Worm (Caenorhabditis elegans) whole organism, midembryonic: ENCODE measurements around the gene hrpu-2.

ENCODE experiments used
- flt-1 ChIP-seq: fragments of 200-800 bp; sonication (Bioruptor generic); IDR thresholded peaks from 2 replicates; pipeline ENCODE4 v1.3.6; 2022; ENCODE audit warnings: missing genetic modification characterization, missing compliant biosample characterization
- klf-2 ChIP-seq: fragments of 200-800 bp; sonication (Bioruptor generic); conservative IDR thresholded peaks from 2 replicates; pipeline ENCODE4 v1.3.6; 2022; ENCODE audit warnings: missing genetic modification reagents, missing genetic modification characterization, missing compliant biosample characterization
- ztf-23 ChIP-seq: fragments of 200-800 bp; sonication (Bioruptor generic); IDR thresholded peaks from 2 replicates; pipeline ENCODE4 v1.3.6; 2022; ENCODE audit warnings: missing genetic modification reagents, missing genetic modification characterization, missing compliant biosample characterization

DNA sequence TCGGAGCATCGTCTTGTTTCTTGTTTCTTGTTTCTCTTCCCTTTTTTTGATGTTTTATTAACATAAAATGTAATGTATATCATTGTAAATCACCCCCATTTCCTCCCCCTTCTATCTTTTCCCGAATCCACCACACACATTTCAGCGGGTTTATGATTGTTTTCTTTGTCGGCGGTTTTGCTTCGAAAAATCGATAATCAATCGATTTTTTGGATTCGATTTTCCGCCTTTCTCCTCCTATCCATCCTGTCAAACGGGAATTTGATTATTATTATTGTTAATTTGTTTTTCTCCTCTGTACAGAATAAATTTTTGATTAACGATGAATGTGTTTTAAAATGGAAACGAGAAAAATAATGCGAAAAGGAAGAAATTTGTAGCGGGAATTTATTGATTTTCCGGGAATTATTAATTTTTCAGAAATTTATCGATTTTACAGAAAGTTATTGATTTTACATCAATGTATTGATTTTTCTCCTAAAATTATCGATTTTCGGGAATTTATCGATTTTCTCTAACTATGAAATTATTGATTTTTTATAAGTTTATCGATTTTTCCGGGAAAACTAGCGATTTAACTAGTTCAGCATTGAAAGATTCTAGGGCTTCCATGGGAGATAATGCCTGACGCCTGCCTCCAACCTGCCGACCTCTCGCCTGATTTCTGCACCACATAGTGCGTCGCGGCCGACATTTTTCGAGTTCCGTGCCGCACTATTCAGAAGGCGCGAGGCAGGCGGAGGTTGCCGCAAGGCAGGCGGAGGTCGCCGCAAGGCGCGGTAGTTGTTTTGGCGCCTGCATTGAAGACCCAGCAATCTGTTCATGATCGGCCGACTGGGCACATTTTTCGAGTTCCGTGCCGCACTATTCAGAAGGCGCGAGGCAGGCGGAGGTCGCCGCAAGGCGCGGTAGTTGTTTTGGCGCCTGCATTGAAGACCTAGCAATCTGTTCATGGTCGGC is 59.2 kb downstream of the hrpu-2 start:
- TF ChIP-seq klf-2 (GFP tag; lab: Robert Waterston, UW), result no peak
- TF ChIP-seq ztf-23 (GFP tag; lab: Robert Waterston, UW), result no peak
- no peak for TF ChIP-seq flt-1 (GFP tag; lab: Robert Waterston, UW)
